Worm (Caenorhabditis elegans): ENCODE data around the gene F59A6.2.

The F59A6.2 gene

DNA sequence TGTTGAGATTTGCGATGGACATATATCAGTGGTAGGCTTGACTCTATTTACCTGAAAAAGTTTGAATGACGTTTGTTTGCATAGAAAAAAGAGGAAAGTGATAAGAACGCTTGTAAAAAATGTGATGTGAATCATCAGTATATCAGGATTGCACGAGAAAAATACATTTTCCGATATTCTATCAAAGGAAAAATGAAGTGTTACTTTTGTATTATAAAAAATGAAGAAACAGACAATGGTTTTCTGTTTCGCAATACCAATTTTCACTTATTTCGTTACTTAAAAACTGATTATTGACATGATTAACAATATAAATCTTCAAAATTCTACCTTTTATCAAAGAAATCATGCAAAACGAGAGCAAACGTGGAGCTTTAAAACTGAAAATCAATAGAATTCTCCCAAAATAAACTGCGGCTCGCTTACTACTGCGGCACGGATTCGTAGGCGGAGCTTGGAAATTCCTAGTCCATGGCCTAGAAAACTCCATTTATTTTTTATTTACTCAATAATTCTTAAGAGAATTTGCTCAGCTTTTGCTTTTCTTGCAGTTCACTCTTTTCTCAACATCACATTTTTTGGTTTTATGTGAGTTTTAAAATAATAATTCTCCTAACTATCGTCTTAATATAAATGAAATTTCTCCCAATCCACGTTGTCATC, 20.8 kb upstream of the F59A6.2 start, which contains the start of the genes eif-1 and vps-24 (continued):
- TF ChIP-seq unc-98 (GFP tag; IDR thresholded peaks at IDR 0.05), result no peak
- TF ChIP-seq aha-1 (tag; optimal IDR thresholded peaks at IDR 0.05), result no peak
- TF ChIP-seq ceh-8 (GFP tag; optimal IDR thresholded peaks at IDR 0.05), result no peak
- peak; percentile 30 for TF ChIP-seq dsc-1 (tag; optimal IDR thresholded peaks at IDR 0.05)
- peak; percentile 34 for TF ChIP-seq mep-1 (tag; optimal IDR thresholded peaks at IDR 0.05)
- no peak for TF ChIP-seq fos-1 (tag; optimal IDR thresholded peaks at IDR 0.05)
- peak; percentile 12 for TF ChIP-seq blmp-1 (tag; optimal IDR thresholded peaks at IDR 0.05)
- no peak for TF ChIP-seq nhr-90 (tag; optimal IDR thresholded peaks at IDR 0.05; ENCODE audit: poor library complexity)
- TF ChIP-seq lin-13 (GFP tag; optimal IDR thresholded peaks at IDR 0.05), result peak; percentile 17
- no peak for TF ChIP-seq aly-2 (tag; optimal IDR thresholded peaks at IDR 0.05)
- peak; percentile 12 for TF ChIP-seq swsn-7 (tag; optimal IDR thresholded peaks at IDR 0.05)
- peak; percentile 30 for TF ChIP-seq irx-1 (tag; optimal IDR thresholded peaks at IDR 0.05)
- TF ChIP-seq lin-14 (GFP tag; optimal IDR thresholded peaks at IDR 0.05), result peak; percentile 49
- peak; percentile 2 for TF ChIP-seq skn-1 (tag; optimal IDR thresholded peaks at IDR 0.05)
- no peak for TF ChIP-seq elt-2 (tag; optimal IDR thresholded peaks at IDR 0.05)
- TF ChIP-seq grh-1 (GFP tag; IDR thresholded peaks at IDR 0.05), result no peak
- TF ChIP-seq F16B12.6 (tag; optimal IDR thresholded peaks at IDR 0.05), result peak; percentile 24
- TF ChIP-seq nhr-85 (tag), result peak; percentile 64
- TF ChIP-seq efl-1 (optimal IDR thresholded peaks at IDR 0.05), result peak; percentile 57 to 64
- TF ChIP-seq efl-1 (GFP tag; optimal IDR thresholded peaks at IDR 0.05 in 1 of 2), result peak; percentile 72 to 95
- no peak for TF ChIP-seq ztf-11 (tag; optimal IDR thresholded peaks at IDR 0.05)
- TF ChIP-seq ces-1 (GFP tag; optimal IDR thresholded peaks at IDR 0.05), result no peak
- TF ChIP-seq egl-27 (tag; optimal IDR thresholded peaks at IDR 0.05), result no peak
- TF ChIP-seq nhr-71 (tag; optimal IDR thresholded peaks at IDR 0.05), result peak; percentile 55
- TF ChIP-seq nhr-237 (tag; optimal IDR thresholded peaks at IDR 0.05), result no peak
- TF ChIP-seq nhr-77 (tag; optimal IDR thresholded peaks at IDR 0.05), result no peak
- peak; percentile 16 for TF ChIP-seq fkh-8 (tag; optimal IDR thresholded peaks at IDR 0.05)
- TF ChIP-seq C16A3.4 (tag; optimal IDR thresholded peaks at IDR 0.05), result peak; percentile 30
- TF ChIP-seq ceh-82 (tag; optimal IDR thresholded peaks at IDR 0.05), result peak in 1 of 3 experiments; percentile 65
- peak; percentile 62 to 65 for TF ChIP-seq lin-35 (GFP tag; optimal IDR thresholded peaks at IDR 0.05)
- no peak for TF ChIP-seq nhr-19 (GFP tag; conservative IDR thresholded peaks at IDR 0.05)
- no peak for TF ChIP-seq sox-4 (tag; optimal IDR thresholded peaks at IDR 0.05)
- no peak for TF ChIP-seq mdl-1 (tag; optimal IDR thresholded peaks at IDR 0.05)
- TF ChIP-seq hlh-17 (GFP tag; optimal IDR thresholded peaks at IDR 0.05; ENCODE audit: borderline replicate concordance), result no peak
- TF ChIP-seq nhr-20 (tag; optimal IDR thresholded peaks at IDR 0.05), result peak; percentile 27
- TF ChIP-seq C04F5.9 (tag; optimal IDR thresholded peaks at IDR 0.05), result no peak
- TF ChIP-seq nhr-47 (tag; optimal IDR thresholded peaks at IDR 0.05), result peak; percentile 46
- TF ChIP-seq unc-86 (tag; optimal IDR thresholded peaks at IDR 0.05), result no peak
- peak; percentile 29 for TF ChIP-seq xbp-1 (tag; optimal IDR thresholded peaks at IDR 0.05)
- TF ChIP-seq zip-4 (GFP tag; optimal IDR thresholded peaks at IDR 0.05), result no peak
- no peak for TF ChIP-seq tlp-1 (tag; optimal IDR thresholded peaks at IDR 0.05)
- TF ChIP-seq nhr-76 (tag; optimal IDR thresholded peaks at IDR 0.05), result no peak
- no peak for TF ChIP-seq sptf-1 (tag; optimal IDR thresholded peaks at IDR 0.05)
- peak; percentile 47 for TF ChIP-seq snu-23 (GFP tag; optimal IDR thresholded peaks at IDR 0.05)
- no peak for TF ChIP-seq C34B4.2 (tag; optimal IDR thresholded peaks at IDR 0.05)
